Worm (Caenorhabditis elegans) whole organism, L3 larva: ENCODE data around the gene catp-5.

ENCODE experiments used
- R02D3.7 ChIP-seq: fragments of 150-350 bp; optimal IDR thresholded peaks from 2 replicates; lab custom pipeline; 2014; ENCODE audit warnings: missing biosample characterization, missing genetic modification characterization
- ZK546.5 ChIP-seq: sonication (generic microtip); optimal IDR thresholded peaks from 2 replicates; lab custom pipeline; 2017; ENCODE audit warnings: missing biosample characterization, missing genetic modification characterization
- aly-2 ChIP-seq: fragments of 150-350 bp; optimal IDR thresholded peaks from 2 replicates; lab custom pipeline; 2014; ENCODE audit warnings: missing biosample characterization, missing genetic modification characterization
- ceh-28 ChIP-seq: fragments of 150-350 bp; optimal IDR thresholded peaks from 2 replicates; lab custom pipeline; 2014; ENCODE audit warnings: missing biosample characterization, missing genetic modification reagents, missing genetic modification characterization
- ceh-82 ChIP-seq: fragments of 150-350 bp; optimal IDR thresholded peaks from 2 replicates; lab custom pipeline; 2014; ENCODE audit warnings: missing biosample characterization, missing genetic modification characterization
- egl-27 ChIP-seq: sonication (generic microtip); optimal IDR thresholded peaks from 4 replicates; lab custom pipeline; 2017; ENCODE audit warnings: missing biosample characterization, missing genetic modification reagents, missing genetic modification characterization
- elt-1 ChIP-seq: fragments of 150-350 bp; optimal IDR thresholded peaks from 2 replicates; lab custom pipeline; 2014; ENCODE audit warnings: missing biosample characterization, missing genetic modification characterization
- elt-2 ChIP-seq: sonication (generic microtip); optimal IDR thresholded peaks from 2 replicates; lab custom pipeline; 2016; ENCODE audit warnings: missing genetic modification reagents, mild to moderate bottlenecking, missing genetic modification characterization, missing compliant biosample characterization
- elt-3 ChIP-seq, 3 experiments: fragments of 150-350 bp in 1 of 3; sonication (generic microtip) in 2 of 3; optimal IDR thresholded peaks; 2 replicates in 2 of 3; 4 replicates in 1 of 3; lab custom pipeline; 2014 to 2017; ENCODE audit warnings: missing biosample characterization in 3 of 3, missing genetic modification characterization in 3 of 3
- fkh-10 ChIP-seq: sonication (generic microtip); optimal IDR thresholded peaks from 2 replicates; lab custom pipeline; 2017; ENCODE audit warnings: missing biosample characterization, missing genetic modification reagents, missing genetic modification characterization
- fkh-2 ChIP-seq: fragments of 150-350 bp; optimal IDR thresholded peaks from 2 replicates; lab custom pipeline; 2014; ENCODE audit warnings: missing biosample characterization, missing genetic modification reagents, missing genetic modification characterization
- fos-1 ChIP-seq: fragments of 150-350 bp; optimal IDR thresholded peaks from 2 replicates; lab custom pipeline; 2014; ENCODE audit warnings: missing biosample characterization, missing genetic modification characterization
- lin-15B ChIP-seq: fragments of 150-350 bp; optimal IDR thresholded peaks from 2 replicates; lab custom pipeline; 2014; ENCODE audit warnings: missing biosample characterization, missing genetic modification characterization
- nfya-1 ChIP-seq: sonication (generic microtip); optimal IDR thresholded peaks from 2 replicates; lab custom pipeline; 2017; ENCODE audit warnings: missing genetic modification characterization, mild to moderate bottlenecking, missing compliant biosample characterization, antibody characterized with exemption, moderate library complexity; ENCODE audit not compliant: insufficient read depth
- nhr-11 ChIP-seq: fragments of 150-350 bp; optimal IDR thresholded peaks from 2 replicates; lab custom pipeline; 2014; ENCODE audit warnings: missing biosample characterization, missing genetic modification characterization
- nhr-12 ChIP-seq: fragments of 150-350 bp; optimal IDR thresholded peaks from 2 replicates; lab custom pipeline; 2014; ENCODE audit warnings: missing biosample characterization, missing genetic modification characterization
- nhr-23 ChIP-seq: fragments of 150-350 bp; optimal IDR thresholded peaks from 2 replicates; lab custom pipeline; 2014; ENCODE audit warnings: missing biosample characterization, missing genetic modification reagents, missing genetic modification characterization
- nhr-237 ChIP-seq: fragments of 150-350 bp; optimal IDR thresholded peaks from 2 replicates; lab custom pipeline; 2014; ENCODE audit warnings: missing biosample characterization, missing genetic modification characterization
- nhr-28 ChIP-seq: fragments of 150-350 bp; optimal IDR thresholded peaks from 2 replicates; lab custom pipeline; 2014; ENCODE audit warnings: missing biosample characterization, missing genetic modification characterization
- nhr-43 ChIP-seq: sonication (generic microtip); optimal IDR thresholded peaks from 2 replicates; lab custom pipeline; 2016; ENCODE audit warnings: mild to moderate bottlenecking, missing genetic modification characterization, missing compliant biosample characterization; ENCODE audit not compliant: poor library complexity, severe bottlenecking
- nhr-67 ChIP-seq: fragments of 150-350 bp; optimal IDR thresholded peaks from 2 replicates; lab custom pipeline; 2014; ENCODE audit warnings: missing biosample characterization, missing genetic modification characterization
- nhr-76 ChIP-seq: fragments of 150-350 bp; sonication (generic microtip); optimal IDR thresholded peaks from 5 replicates; lab custom pipeline; 2014; ENCODE audit warnings: missing biosample characterization, missing genetic modification characterization
- nhr-77 ChIP-seq: fragments of 150-350 bp; optimal IDR thresholded peaks from 2 replicates; lab custom pipeline; 2014; ENCODE audit warnings: missing biosample characterization, missing genetic modification characterization
- pha-4 ChIP-seq: fragments of 150-350 bp; optimal IDR thresholded peaks from 2 replicates; lab custom pipeline; 2014; ENCODE audit warnings: missing biosample characterization, missing genetic modification reagents, missing genetic modification characterization
- sea-2 ChIP-seq: fragments of 150-350 bp; sonication (generic microtip); optimal IDR thresholded peaks from 4 replicates; lab custom pipeline; 2014; ENCODE audit warnings: missing biosample characterization, missing genetic modification reagents, missing genetic modification characterization
- skn-1 ChIP-seq: fragments of 150-350 bp; optimal IDR thresholded peaks from 2 replicates; lab custom pipeline; 2014; ENCODE audit warnings: missing biosample characterization, missing genetic modification characterization
- tbx-2 ChIP-seq: sonication (generic microtip); optimal IDR thresholded peaks from 2 replicates; lab custom pipeline; 2016; ENCODE audit warnings: mild to moderate bottlenecking, missing genetic modification characterization, missing compliant biosample characterization
- unc-62 ChIP-seq: fragments of 150-350 bp; sonication (generic microtip); optimal IDR thresholded peaks from 4 replicates; lab custom pipeline; 2014; ENCODE audit warnings: missing biosample characterization, missing genetic modification reagents, missing genetic modification characterization
- zag-1 ChIP-seq: fragments of 150-350 bp; optimal IDR thresholded peaks from 2 replicates; lab custom pipeline; 2014; ENCODE audit warnings: missing biosample characterization, missing genetic modification characterization
- ztf-11 ChIP-seq: fragments of 150-350 bp; optimal IDR thresholded peaks from 2 replicates; lab custom pipeline; 2014; ENCODE audit warnings: missing biosample characterization, missing genetic modification characterization
- ztf-4 ChIP-seq: fragments of 150-350 bp; optimal IDR thresholded peaks from 2 replicates; lab custom pipeline; 2014; ENCODE audit warnings: missing biosample characterization, missing genetic modification characterization

The catp-5 gene

DNA sequence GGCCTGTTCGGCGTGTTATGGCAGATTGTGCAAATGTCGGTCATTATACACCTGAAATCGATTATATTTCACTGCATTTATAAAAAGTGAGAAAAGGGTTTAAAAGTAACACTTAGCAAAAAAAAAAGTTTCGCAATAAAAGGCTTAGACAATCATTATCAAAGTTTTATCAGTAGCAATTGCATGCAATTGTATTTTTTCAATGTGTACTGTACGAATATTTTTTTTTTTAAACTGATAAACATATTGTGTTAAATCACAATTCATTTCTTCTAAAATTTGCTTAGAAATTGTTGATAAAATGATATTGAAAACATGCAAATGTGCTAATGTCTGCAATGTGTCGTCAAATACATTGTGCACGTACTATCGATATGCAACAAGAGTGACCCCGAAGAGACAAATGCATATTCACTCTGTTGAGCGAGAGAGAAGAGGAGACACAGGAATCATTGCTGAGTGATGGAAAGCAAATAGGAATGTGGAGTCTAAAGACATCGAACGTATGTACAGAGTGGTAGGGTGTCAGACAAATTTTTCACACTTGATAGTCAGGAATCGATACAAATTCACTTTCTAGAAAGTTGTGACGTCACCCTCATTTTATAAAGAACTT lies 37.7 kb upstream of the catp-5 start, which contains the start of gene C02B8.6 (continued):
- peak; percentile 51 for TF ChIP-seq nfya-1
- TF ChIP-seq aly-2 (tag; lab: Kevin White, UChicago) = no peak
- no peak for TF ChIP-seq ceh-82 (tag; lab: Kevin White, UChicago)

DNA sequence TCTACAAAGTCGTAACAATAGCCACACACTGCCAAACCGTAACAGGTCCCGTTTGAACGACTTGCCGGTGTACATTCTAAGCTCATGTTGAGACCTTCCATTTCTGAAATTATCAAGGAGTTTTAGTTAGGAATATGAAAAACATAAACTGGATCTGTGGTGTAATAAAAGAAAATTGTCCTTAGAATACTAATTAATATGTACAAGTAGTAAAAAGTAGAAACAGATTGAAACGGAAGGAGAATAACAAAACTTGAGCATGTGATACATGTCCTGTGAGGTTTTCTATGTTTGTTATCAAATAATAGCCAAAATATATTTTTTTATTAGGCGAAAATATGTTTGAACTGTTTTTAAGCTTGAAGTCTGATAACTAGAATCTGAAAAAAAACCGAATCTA lies 30.9 kb upstream of the catp-5 start, which contains the start of gene frpr-1:
frpr-1 (minus strand) TSS at position 101 of the 400 bp plus-strand sequence.
- TF ChIP-seq elt-1 (tag; lab: Kevin White, UChicago) (no peak), nhr-28 (tag; lab: Kevin White, UChicago) (no peak)

DNA sequence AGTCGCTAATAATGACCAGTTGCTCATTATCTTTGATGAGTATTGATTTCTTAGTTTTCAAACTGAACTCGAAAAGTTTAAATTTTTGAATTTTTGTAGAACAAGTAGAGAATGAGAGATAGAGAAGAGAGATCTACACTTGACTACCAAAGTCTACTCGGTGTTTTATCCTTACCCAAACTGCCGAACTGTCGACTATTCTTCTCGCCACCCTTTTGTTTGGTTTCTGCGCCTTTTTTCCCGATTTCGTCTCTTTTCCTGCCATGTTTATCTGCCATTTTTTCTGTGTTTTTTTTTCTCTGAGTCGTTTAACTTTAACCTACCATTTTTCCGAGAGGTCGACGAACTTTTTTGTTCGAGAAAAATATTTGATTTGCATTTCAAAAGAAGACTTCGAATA lies 24.5 kb upstream of the catp-5 start, which contains the start of gene C02B8.12:
C02B8.12 (minus strand) TSS at position 175 of the 400 bp plus-strand sequence.
- TF ChIP-seq pha-4 (peak; percentile 37), nhr-11 (tag; lab: Kevin White, UChicago) (no peak), sea-2 (no peak)

ce11 chrX:8120281-8120680 lies 21.6 kb upstream of the catp-5 start:
- TF ChIP-seq ZK546.5 (tag; lab: Kevin White, UChicago) = no peak
- TF ChIP-seq tbx-2 (tag; lab: Kevin White, UChicago) = no peak
- no peak for TF ChIP-seq ztf-4
- TF ChIP-seq elt-2 (tag; lab: Kevin White, UChicago) = no peak
- TF ChIP-seq, all 47 proteins: peak for 0

DNA sequence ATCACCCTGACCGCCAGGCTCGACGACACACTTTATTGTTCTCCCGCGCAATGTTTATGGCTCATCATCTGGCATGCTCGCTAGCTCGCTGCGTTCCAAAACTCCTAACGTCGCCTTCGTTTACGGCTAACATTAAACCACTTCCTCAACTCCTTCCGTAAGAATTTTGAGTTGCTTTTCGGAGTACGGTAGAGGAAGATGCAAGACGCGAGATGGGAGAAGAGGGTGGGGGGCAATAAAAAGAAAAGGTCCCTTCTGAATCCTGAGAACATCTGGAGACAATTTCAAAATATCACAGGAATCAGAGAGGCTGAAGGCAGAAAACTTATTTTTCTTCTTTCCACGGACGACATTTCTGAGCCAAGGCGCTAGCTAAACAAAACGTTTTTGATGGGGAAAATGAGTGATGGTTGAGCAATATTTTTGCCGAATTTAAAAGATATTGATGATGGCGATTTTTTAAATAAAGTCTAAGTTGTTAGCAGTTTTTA lies 19.2 kb upstream of the catp-5 start:
- TF ChIP-seq elt-3 (tag; optimal IDR thresholded peaks at IDR 0.05; lab: Kevin White, UChicago) = no peak
- TF ChIP-seq fkh-10 (GFP tag; lab: Kevin White, UChicago) = no peak
- TF ChIP-seq ztf-11 (tag; lab: Kevin White, UChicago) = no peak
- no peak for TF ChIP-seq nhr-67
- TF ChIP-seq nhr-12 = no peak
- TF ChIP-seq elt-2 (tag; lab: Kevin White, UChicago) = no peak
- no peak for TF ChIP-seq aly-2 (tag; lab: Kevin White, UChicago)
- no peak for TF ChIP-seq ZK546.5 (tag; lab: Kevin White, UChicago)
- no peak for TF ChIP-seq nhr-11 (tag; lab: Kevin White, UChicago)
- no peak for TF ChIP-seq lin-15B
- no peak for TF ChIP-seq egl-27
- no peak for TF ChIP-seq fos-1 (tag; lab: Kevin White, UChicago)
- no peak for TF ChIP-seq sea-2
- no peak for TF ChIP-seq nhr-77 (tag; lab: Kevin White, UChicago)
- TF ChIP-seq fkh-2 (tag; lab: Kevin White, UChicago) = no peak
- TF ChIP-seq nhr-43 (tag; lab: Kevin White, UChicago) = no peak
- no peak for TF ChIP-seq nhr-76 (tag; lab: Kevin White, UChicago)
- no peak for TF ChIP-seq skn-1 (tag; lab: Kevin White, UChicago)

- no peak for TF ChIP-seq fkh-2 (tag; lab: Kevin White, UChicago)
- no peak for TF ChIP-seq ceh-28 (tag; lab: Kevin White, UChicago)
- TF ChIP-seq zag-1 = no peak
- no peak for TF ChIP-seq egl-27
- TF ChIP-seq pha-4 = no peak
- no peak for TF ChIP-seq unc-62 (GFP tag; lab: Kevin White, UChicago)
- TF ChIP-seq nhr-43 (tag; lab: Kevin White, UChicago) = no peak
- no peak for TF ChIP-seq nhr-23 (tag; lab: Kevin White, UChicago)
- TF ChIP-seq R02D3.7 (tag; lab: Kevin White, UChicago) = no peak
- no peak for TF ChIP-seq nhr-237 (tag; lab: Kevin White, UChicago)
These were observed 17.5 kb upstream of the catp-5 start, which contains the start of gene hlh-8 for ce11 chrX:8116157-8116556. TSS of gene hlh-8 (plus strand) at chrX:8116457.
